Fruit fly (Drosophila melanogaster) whole organism, embryonic: ENCODE measurements around the gene CG31104.
A peak's percentile ranks its signal among the peaks of the same experiment; 100 is the strongest.

Experiments used
- Blimp-1 ChIP-seq: fragments of 200-800 bp; sonication (Bioruptor generic); optimal IDR thresholded peaks from 3 replicates; lab custom pipeline; 2018; ENCODE audit warnings: missing biosample characterization, missing genetic modification characterization, mild to moderate bottlenecking, moderate library complexity, missing genetic modification reagents
- CG1024 ChIP-seq: fragments of 200-800 bp; sonication (Bioruptor generic); IDR thresholded peaks from 2 replicates; pipeline ENCODE4 v1.3.6; 2022; ENCODE audit warnings: missing biosample characterization, missing genetic modification characterization
- CG10321 ChIP-seq: fragments of 200-800 bp; sonication (Bioruptor generic); IDR thresholded peaks from 2 replicates; pipeline ENCODE4 v1.3.6; 2022; ENCODE audit warnings: missing biosample characterization, missing genetic modification characterization
- CG10431 ChIP-seq: fragments of 200-800 bp; sonication (Bioruptor generic); optimal IDR thresholded peaks from 3 replicates; lab custom pipeline; 2018; ENCODE audit warnings: missing biosample characterization, mild to moderate bottlenecking, missing genetic modification characterization
- CG10462 ChIP-seq: fragments of 200-800 bp; sonication (Bioruptor generic); optimal IDR thresholded peaks from 2 replicates; lab custom pipeline; 2016; ENCODE audit warnings: missing biosample characterization, missing genetic modification characterization
- CG11723 ChIP-seq: fragments of 200-800 bp; sonication (Bioruptor generic); optimal IDR thresholded peaks from 2 replicates; lab custom pipeline; 2017; ENCODE audit warnings: missing biosample characterization, mild to moderate bottlenecking, missing genetic modification characterization
- CG1832 ChIP-seq: fragments of 200-800 bp; sonication (Bioruptor generic); optimal IDR thresholded peaks from 2 replicates; lab custom pipeline; 2017; ENCODE audit warnings: missing biosample characterization, mild to moderate bottlenecking, missing genetic modification characterization, inconsistent platforms
- CG18476 ChIP-seq: fragments of 200-800 bp; sonication (Bioruptor generic); optimal IDR thresholded peaks from 2 replicates; lab custom pipeline; 2016; ENCODE audit warnings: missing biosample characterization, mild to moderate bottlenecking, missing genetic modification characterization
- CG2678 ChIP-seq: fragments of 200-800 bp; sonication (Bioruptor generic); optimal IDR thresholded peaks from 3 replicates; lab custom pipeline; 2019; ENCODE audit warnings: missing biosample characterization, mild to moderate bottlenecking, missing genetic modification characterization, moderate library complexity
- CG4360 ChIP-seq: fragments of 200-800 bp; sonication (Bioruptor generic); IDR thresholded peaks from 2 replicates; pipeline ENCODE4 v1.3.6; 2022; ENCODE audit warnings: missing biosample characterization, missing genetic modification characterization
- CG4707 ChIP-seq: fragments of 200-800 bp; sonication (Bioruptor generic); optimal IDR thresholded peaks from 2 replicates; lab custom pipeline; 2018; ENCODE audit warnings: missing biosample characterization, mild to moderate bottlenecking, missing genetic modification characterization, moderate library complexity
- CG6272 ChIP-seq: fragments of 200-800 bp; sonication (Bioruptor generic); IDR thresholded peaks from 2 replicates; pipeline ENCODE4 v1.3.6; 2022; ENCODE audit warnings: missing biosample characterization, missing genetic modification characterization
- CG7745 ChIP-seq: fragments of 200-800 bp; sonication (Bioruptor generic); optimal IDR thresholded peaks from 2 replicates; lab custom pipeline; 2018; ENCODE audit warnings: missing biosample characterization, mild to moderate bottlenecking, missing genetic modification characterization, moderate library complexity
- Dad ChIP-seq: fragments of 200-800 bp; sonication (Bioruptor generic); optimal IDR thresholded peaks from 3 replicates; lab custom pipeline; 2016; ENCODE audit warnings: missing biosample characterization, missing genetic modification characterization
- Dbx ChIP-seq: fragments of 200-800 bp; sonication (Bioruptor generic); IDR thresholded peaks from 3 replicates; pipeline ENCODE4 v1.3.6; 2022; ENCODE audit warnings: missing biosample characterization, missing genetic modification characterization
- Dll ChIP-seq: fragments of 200-800 bp; sonication (Bioruptor generic); IDR thresholded peaks from 4 replicates; pipeline ENCODE4 v1.3.6; 2022; ENCODE audit warnings: missing biosample characterization, missing genetic modification characterization; ENCODE audit not compliant: partially characterized antibody
- Drgx ChIP-seq: fragments of 200-800 bp; sonication (Bioruptor generic); IDR thresholded peaks from 2 replicates; pipeline ENCODE4 v1.3.6; 2022; ENCODE audit warnings: missing biosample characterization, missing genetic modification characterization
- Ets97D ChIP-seq: fragments of 200-800 bp; sonication (Bioruptor generic); optimal IDR thresholded peaks from 3 replicates; lab custom pipeline; 2016; ENCODE audit warnings: missing biosample characterization, missing genetic modification characterization
- Gug ChIP-seq: fragments of 200-800 bp; sonication (Bioruptor generic); IDR thresholded peaks from 4 replicates; pipeline ENCODE4 v1.3.6; 2022; ENCODE audit warnings: missing biosample characterization, missing genetic modification characterization
- Hsf ChIP-seq: fragments of 200-800 bp; sonication (Bioruptor generic); optimal IDR thresholded peaks from 3 replicates; lab custom pipeline; 2016; ENCODE audit warnings: missing biosample characterization, missing genetic modification characterization
- MBD-R2 ChIP-seq: fragments of 200-800 bp; sonication (Bioruptor generic); IDR thresholded peaks from 2 replicates; pipeline ENCODE4 v1.3.6; 2022; ENCODE audit warnings: missing biosample characterization, missing genetic modification characterization
- MTF-1 ChIP-seq: fragments of 200-800 bp; sonication (Bioruptor generic); optimal IDR thresholded peaks from 2 replicates; lab custom pipeline; 2018; ENCODE audit warnings: missing biosample characterization, mild to moderate bottlenecking, missing genetic modification characterization, borderline replicate concordance
- Meics ChIP-seq: fragments of 200-800 bp; sonication (Bioruptor generic); optimal IDR thresholded peaks from 2 replicates; lab custom pipeline; 2017; ENCODE audit warnings: missing biosample characterization, mild to moderate bottlenecking, missing genetic modification characterization
- Mrtf ChIP-seq: fragments of 200-800 bp; sonication (Bioruptor generic); IDR thresholded peaks from 3 replicates; pipeline ENCODE4 v1.3.6; 2022; ENCODE audit warnings: missing biosample characterization, missing genetic modification characterization
- NFAT ChIP-seq: fragments of 200-800 bp; sonication (Bioruptor generic); IDR thresholded peaks from 2 replicates; pipeline ENCODE4 v1.3.6; 2022; ENCODE audit warnings: missing biosample characterization, missing genetic modification characterization
- Nf-YA ChIP-seq: fragments of 200-800 bp; sonication (Bioruptor generic); IDR thresholded peaks from 2 replicates; pipeline ENCODE4 v1.3.6; 2022; ENCODE audit warnings: missing biosample characterization, missing genetic modification characterization
- Taf1 ChIP-seq: fragments of 200-800 bp; sonication (Bioruptor generic); IDR thresholded peaks from 2 replicates; pipeline ENCODE4 v1.3.6; 2022; ENCODE audit warnings: missing biosample characterization, missing genetic modification characterization
- Vsx1 ChIP-seq: fragments of 200-800 bp; sonication (Bioruptor generic); optimal IDR thresholded peaks from 2 replicates; lab custom pipeline; 2017; ENCODE audit warnings: missing biosample characterization, mild to moderate bottlenecking, missing genetic modification characterization, missing genetic modification reagents
- bowl ChIP-seq: fragments of 200-800 bp; sonication (Bioruptor generic); IDR thresholded peaks from 2 replicates; pipeline ENCODE4 v1.3.6; 2022; ENCODE audit warnings: missing biosample characterization, missing genetic modification characterization
- caup ChIP-seq: fragments of 200-800 bp; sonication (Bioruptor generic); optimal IDR thresholded peaks from 3 replicates; lab custom pipeline; 2017; ENCODE audit warnings: missing biosample characterization, mild to moderate bottlenecking, missing genetic modification characterization, moderate library complexity; ENCODE audit not compliant: severe bottlenecking
- chinmo ChIP-seq: fragments of 200-800 bp; sonication (Bioruptor generic); IDR thresholded peaks from 4 replicates; pipeline ENCODE4 v1.3.6; 2022; ENCODE audit warnings: missing biosample characterization, missing genetic modification characterization; ENCODE audit not compliant: partially characterized antibody
- danr ChIP-seq: fragments of 200-800 bp; sonication (Bioruptor generic); IDR thresholded peaks from 2 replicates; pipeline ENCODE4 v1.3.6; 2022; ENCODE audit warnings: missing biosample characterization, missing genetic modification characterization
- dati ChIP-seq: fragments of 200-800 bp; sonication (Bioruptor generic); IDR thresholded peaks from 2 replicates; pipeline ENCODE4 v1.3.6; 2022; ENCODE audit warnings: missing biosample characterization, missing genetic modification characterization
- lmd ChIP-seq: fragments of 200-800 bp; sonication (Bioruptor generic); IDR thresholded peaks from 2 replicates; pipeline ENCODE4 v1.3.6; 2022; ENCODE audit warnings: missing biosample characterization, missing genetic modification characterization
- mirr ChIP-seq: fragments of 200-800 bp; sonication (Bioruptor generic); optimal IDR thresholded peaks from 3 replicates; lab custom pipeline; 2018; ENCODE audit warnings: missing biosample characterization, mild to moderate bottlenecking, missing genetic modification characterization
- nau ChIP-seq: fragments of 200-800 bp; sonication (Bioruptor generic); optimal IDR thresholded peaks from 3 replicates; lab custom pipeline; 2017; ENCODE audit warnings: missing biosample characterization, mild to moderate bottlenecking, missing genetic modification characterization, missing genetic modification reagents
- nmo ChIP-seq: fragments of 200-800 bp; sonication (Bioruptor generic); optimal IDR thresholded peaks from 2 replicates; lab custom pipeline; 2018; ENCODE audit warnings: missing biosample characterization, mild to moderate bottlenecking, missing genetic modification characterization, moderate library complexity
- pan ChIP-seq, 4 experiments: fragments of >200 bp in 3 of 4; fragments of 200-800 bp in 1 of 4; sonication (Bioruptor generic) in 1 of 4; optimal IDR thresholded peaks in 3 of 4; IDR thresholded peaks in 1 of 4; 2 replicates each; pipeline versions ENCODE4 v1.3.6 to Lab custom; 2017 to 2022; ENCODE audit warnings: missing biosample characterization in 2 of 4, missing genetic modification characterization in 2 of 4, mixed read lengths in 1 of 4
- pzg ChIP-seq: fragments of 200-800 bp; sonication (Bioruptor generic); optimal IDR thresholded peaks from 3 replicates; lab custom pipeline; 2018; ENCODE audit warnings: missing biosample characterization, mild to moderate bottlenecking, missing genetic modification characterization, moderate library complexity
- rib ChIP-seq: fragments of 200-800 bp; sonication (Bioruptor generic); IDR thresholded peaks from 2 replicates; pipeline ENCODE4 v1.3.6; 2022; ENCODE audit warnings: missing biosample characterization, missing genetic modification characterization
- row ChIP-seq: fragments of 200-800 bp; sonication (Bioruptor generic); IDR thresholded peaks from 3 replicates; pipeline ENCODE4 v1.3.6; 2022; ENCODE audit warnings: missing biosample characterization, missing genetic modification characterization
- schlank ChIP-seq: fragments of 200-800 bp; sonication (Bioruptor generic); optimal IDR thresholded peaks from 2 replicates; lab custom pipeline; 2018; ENCODE audit warnings: missing biosample characterization, mild to moderate bottlenecking, missing genetic modification characterization
- slbo ChIP-seq: fragments of 200-800 bp; sonication (Bioruptor generic); IDR thresholded peaks from 2 replicates; pipeline ENCODE4 v1.3.6; 2022; ENCODE audit warnings: missing biosample characterization, missing genetic modification characterization
- slou ChIP-seq: fragments of 200-800 bp; sonication (Bioruptor generic); optimal IDR thresholded peaks from 3 replicates; lab custom pipeline; 2016; ENCODE audit warnings: missing biosample characterization, missing genetic modification characterization
- sqz ChIP-seq: fragments of 200-800 bp; sonication (Bioruptor generic); optimal IDR thresholded peaks from 3 replicates; lab custom pipeline; 2018; ENCODE audit warnings: missing biosample characterization, mild to moderate bottlenecking, missing genetic modification characterization
- trem ChIP-seq: fragments of 200-800 bp; optimal IDR thresholded peaks from 3 replicates; lab custom pipeline; 2019; ENCODE audit warnings: missing biosample characterization, mild to moderate bottlenecking, missing genetic modification characterization, moderate library complexity
- zen ChIP-seq: fragments of 200-800 bp; sonication (Bioruptor generic); optimal IDR thresholded peaks from 3 replicates; lab custom pipeline; 2018; ENCODE audit warnings: missing biosample characterization, mild to moderate bottlenecking, missing genetic modification characterization, moderate library complexity
- zen2 ChIP-seq: fragments of 200-800 bp; sonication (Bioruptor generic); IDR thresholded peaks from 3 replicates; pipeline ENCODE4 v1.3.6; 2022; ENCODE audit warnings: missing biosample characterization, missing genetic modification characterization; ENCODE audit not compliant: partially characterized antibody
- zf30C ChIP-seq: fragments of 200-800 bp; sonication (Bioruptor generic); optimal IDR thresholded peaks from 3 replicates; lab custom pipeline; 2018; ENCODE audit warnings: missing biosample characterization, mild to moderate bottlenecking, missing genetic modification characterization

CG31104 gene

DNA sequence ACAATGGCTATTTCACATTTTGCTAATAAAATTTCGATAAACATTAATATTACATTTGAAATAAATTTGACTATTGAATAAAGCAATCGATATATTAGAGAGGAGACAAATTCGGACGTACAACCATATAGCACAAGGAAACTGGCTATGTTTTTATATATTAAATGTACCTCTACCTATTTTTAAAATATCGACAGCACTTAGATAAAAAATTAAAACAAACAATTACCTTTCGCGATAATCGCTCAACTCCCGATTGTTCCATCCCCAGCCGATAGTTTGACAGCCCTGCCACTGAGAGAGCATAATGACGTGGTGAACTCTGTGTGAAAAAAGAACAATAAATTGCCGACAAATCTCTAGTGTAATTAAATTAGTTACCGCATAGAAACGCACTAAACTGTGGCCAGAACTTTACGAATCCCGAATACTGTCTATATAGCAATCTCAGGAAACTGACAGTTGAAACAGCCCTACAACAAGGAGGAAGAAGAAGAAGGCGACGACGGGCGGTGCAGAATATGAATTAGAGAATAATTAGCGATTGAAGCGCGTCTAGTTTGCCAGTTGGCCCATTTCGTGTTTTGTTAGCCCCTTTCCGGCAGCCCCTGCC is 26.5 kb upstream of the CG31104 start, which contains the start of gene CG11857 (continued):
- TF ChIP-seq CG10462 (GFP tag; lab: Kevin White, UChicago), result peak; percentile 97
- TF ChIP-seq Meics (GFP tag; lab: Kevin White, UChicago), result peak; percentile 96
- TF ChIP-seq schlank (tag; lab: Kevin White, UChicago), result peak; percentile 96
- TF ChIP-seq Dll, result peak; percentile 100
- peak; percentile 99 for TF ChIP-seq zen (tag; lab: Kevin White, UChicago)
- peak; percentile 99 for TF ChIP-seq zen2
- peak; percentile 97 for TF ChIP-seq caup (GFP tag; lab: Kevin White, UChicago)
- TF ChIP-seq CG11723, result peak; percentile 94
- peak; percentile 82 for TF ChIP-seq CG4707 (GFP tag; lab: Kevin White, UChicago)
- TF ChIP-seq CG10431 (GFP tag; lab: Kevin White, UChicago), result peak; percentile 82
- peak; percentile 96 for TF ChIP-seq Nf-YA (GFP tag; lab: Robert Waterston, UW)
- TF ChIP-seq bowl, result peak; percentile 92
- peak; percentile 99 for TF ChIP-seq CG6272 (GFP tag; lab: Robert Waterston, UW)
- peak; percentile 99 for TF ChIP-seq Dbx
- TF ChIP-seq Dad (GFP tag; lab: Kevin White, UChicago), result peak; percentile 97
- peak; percentile 99 for TF ChIP-seq lmd (GFP tag; lab: Robert Waterston, UW)
- TF ChIP-seq Blimp-1 (GFP tag; lab: Kevin White, UChicago), result peak; percentile 95
- peak; percentile 98 for TF ChIP-seq slou (GFP tag; lab: Kevin White, UChicago)
- TF ChIP-seq pan (optimal IDR thresholded peaks at IDR 0.05; lab: Kevin White, UChicago), result no peak
- TF ChIP-seq pan (GFP tag; optimal IDR thresholded peaks at IDR 0.05 in 1 of 2, IDR thresholded peaks at IDR 0.05 in 1 of 2), result peak in 1 of 2 experiments; percentile 99
- TF ChIP-seq sqz (GFP tag; lab: Kevin White, UChicago), result no peak
- TF ChIP-seq MBD-R2 (GFP tag; lab: Robert Waterston, UW), result peak; percentile 99
- peak; percentile 95 for TF ChIP-seq Ets97D (GFP tag; lab: Kevin White, UChicago)
- TF ChIP-seq Gug, result peak; percentile 99
- TF ChIP-seq MTF-1, result peak; percentile 91
- peak; percentile 76 for TF ChIP-seq CG7745 (tag; lab: Kevin White, UChicago)
- TF ChIP-seq rib, result peak; percentile 99
- TF ChIP-seq Hsf (GFP tag; lab: Kevin White, UChicago), result peak; percentile 99
- TF ChIP-seq CG4360 (GFP tag; lab: Robert Waterston, UW), result peak; percentile 75
- peak; percentile 95 for TF ChIP-seq CG1024 (GFP tag; lab: Robert Waterston, UW)
- TF ChIP-seq nau (GFP tag; lab: Kevin White, UChicago), result no peak
- TF ChIP-seq CG2678 (tag; lab: Kevin White, UChicago), result peak; percentile 98
- peak; percentile 95 for TF ChIP-seq mirr (GFP tag; lab: Kevin White, UChicago)
- peak; percentile 99 for TF ChIP-seq NFAT (GFP tag; lab: Robert Waterston, UW)
- peak; percentile 97 for TF ChIP-seq CG18476 (GFP tag; lab: Kevin White, UChicago)
- peak; percentile 83 for TF ChIP-seq CG10321
- TF ChIP-seq nmo (GFP tag; lab: Kevin White, UChicago), result peak; percentile 99
- TF ChIP-seq Taf1, result peak; percentile 97
- TF ChIP-seq Drgx, result peak; percentile 96
- peak; percentile 100 for TF ChIP-seq row (GFP tag; lab: Robert Waterston, UW)
- TF ChIP-seq Vsx1, result peak; percentile 88
- TF ChIP-seq danr (GFP tag; lab: Robert Waterston, UW), result peak; percentile 98
- peak; percentile 27 for TF ChIP-seq zf30C (GFP tag; lab: Kevin White, UChicago)
- TF ChIP-seq chinmo (GFP tag; lab: Robert Waterston, UW), result peak; percentile 98
- TF ChIP-seq slbo (GFP tag; lab: Robert Waterston, UW), result peak; percentile 100
- peak; percentile 95 for TF ChIP-seq dati (GFP tag; lab: Robert Waterston, UW)
- TF ChIP-seq Mrtf (GFP tag; lab: Robert Waterston, UW), result peak; percentile 99
- peak; percentile 97 for TF ChIP-seq trem (tag; lab: Kevin White, UChicago)
- peak; percentile 89 for TF ChIP-seq pzg
- TF ChIP-seq CG1832 (GFP tag; lab: Kevin White, UChicago), result no peak
